Worm (Caenorhabditis elegans) whole organism, late embryonic: ENCODE results near the gene ekl-6.

Source experiments
- C38D4.7 ChIP-seq: fragments of 200-800 bp; sonication (Bioruptor generic); optimal IDR thresholded peaks from 2 replicates; lab custom pipeline; 2018; ENCODE audit warnings: mild to moderate bottlenecking, missing genetic modification characterization, moderate library complexity, missing compliant biosample characterization
- F13H6.1 ChIP-seq: sonication (generic microtip); optimal IDR thresholded peaks from 2 replicates; lab custom pipeline; 2016; ENCODE audit warnings: missing genetic modification characterization, missing compliant biosample characterization
- K02D7.2 ChIP-seq: sonication (generic microtip); optimal IDR thresholded peaks from 2 replicates; lab custom pipeline; 2017; ENCODE audit warnings: mild to moderate bottlenecking, missing genetic modification characterization, missing compliant biosample characterization
- T23F11.4 ChIP-seq: fragments of 200-800 bp; sonication (Bioruptor generic); optimal IDR thresholded peaks from 2 replicates; lab custom pipeline; 2018; ENCODE audit warnings: mild to moderate bottlenecking, missing genetic modification characterization, missing compliant biosample characterization
- Y22D7AL.16 ChIP-seq: sonication (generic microtip); optimal IDR thresholded peaks from 2 replicates; lab custom pipeline; 2016; ENCODE audit warnings: missing genetic modification characterization, missing compliant biosample characterization
- ceh-14 ChIP-seq: sonication (generic microtip); optimal IDR thresholded peaks from 2 replicates; lab custom pipeline; 2016; ENCODE audit warnings: missing genotype, missing genetic modification characterization, missing compliant biosample characterization
- ceh-18 ChIP-seq: sonication (generic microtip); optimal IDR thresholded peaks from 2 replicates; lab custom pipeline; 2016; ENCODE audit warnings: missing genetic modification characterization, missing compliant biosample characterization
- ceh-19 ChIP-seq: fragments of 200-800 bp; sonication (Bioruptor generic); optimal IDR thresholded peaks from 2 replicates; lab custom pipeline; 2018; ENCODE audit warnings: mild to moderate bottlenecking, missing genetic modification characterization, missing compliant biosample characterization
- ceh-2 ChIP-seq: sonication (generic microtip); optimal IDR thresholded peaks from 2 replicates; lab custom pipeline; 2016; ENCODE audit warnings: missing genotype, missing genetic modification characterization, missing compliant biosample characterization
- ceh-22 ChIP-seq: sonication (generic microtip); optimal IDR thresholded peaks from 2 replicates; lab custom pipeline; 2017; ENCODE audit warnings: missing biosample characterization, missing genetic modification characterization
- ceh-24 ChIP-seq: sonication (generic microtip); optimal IDR thresholded peaks from 2 replicates; lab custom pipeline; 2016; ENCODE audit warnings: mild to moderate bottlenecking, missing genetic modification characterization, missing compliant biosample characterization
- ceh-30 ChIP-seq: fragments of 150-350 bp; optimal IDR thresholded peaks from 2 replicates; lab custom pipeline; 2014; ENCODE audit warnings: missing biosample characterization, missing genetic modification characterization
- ceh-31 ChIP-seq: sonication (generic microtip); optimal IDR thresholded peaks from 2 replicates; lab custom pipeline; 2016; ENCODE audit warnings: missing genetic modification characterization, missing compliant biosample characterization
- ceh-34 ChIP-seq: sonication (generic microtip); optimal IDR thresholded peaks from 2 replicates; lab custom pipeline; 2016; ENCODE audit warnings: mild to moderate bottlenecking, missing genetic modification characterization, missing compliant biosample characterization
- ceh-45 ChIP-seq: fragments of 200-800 bp; sonication (Bioruptor generic); IDR thresholded peaks from 2 replicates; pipeline ENCODE4 v1.3.6; 2022; ENCODE audit warnings: missing genetic modification reagents, missing genetic modification characterization, missing compliant biosample characterization
- ceh-6 ChIP-seq: fragments of 200-800 bp; sonication (Bioruptor generic); optimal IDR thresholded peaks from 2 replicates; lab custom pipeline; 2018; ENCODE audit warnings: mild to moderate bottlenecking, missing genetic modification characterization, missing compliant biosample characterization
- ceh-9 ChIP-seq: sonication (generic microtip); optimal IDR thresholded peaks from 2 replicates; lab custom pipeline; 2016; ENCODE audit warnings: mild to moderate bottlenecking, missing genetic modification characterization, inconsistent platforms, missing compliant biosample characterization
- che-1 ChIP-seq: sonication (generic microtip); optimal IDR thresholded peaks from 2 replicates; lab custom pipeline; 2016; ENCODE audit warnings: mild to moderate bottlenecking, missing genetic modification characterization, missing compliant biosample characterization
- dve-1 ChIP-seq: sonication (generic microtip); optimal IDR thresholded peaks from 2 replicates; lab custom pipeline; 2017; ENCODE audit warnings: antibody characterized with exemption, mild to moderate bottlenecking, missing genetic modification characterization, missing compliant biosample characterization
- elt-2 ChIP-seq: sonication (generic microtip); optimal IDR thresholded peaks from 2 replicates; lab custom pipeline; 2016; ENCODE audit warnings: missing genetic modification reagents, missing genetic modification characterization, missing compliant biosample characterization
- elt-4 ChIP-seq: sonication (generic microtip); optimal IDR thresholded peaks from 2 replicates; lab custom pipeline; 2016; ENCODE audit warnings: missing genetic modification characterization, missing compliant biosample characterization
- ets-4 ChIP-seq: sonication (generic microtip); optimal IDR thresholded peaks from 2 replicates; lab custom pipeline; 2016; ENCODE audit warnings: missing genetic modification characterization, missing compliant biosample characterization
- eyg-1 ChIP-seq: sonication (generic microtip); optimal IDR thresholded peaks from 2 replicates; lab custom pipeline; 2016; ENCODE audit warnings: missing genotype, missing genetic modification characterization, missing compliant biosample characterization
- fax-1 ChIP-seq: sonication (generic microtip); optimal IDR thresholded peaks from 2 replicates; lab custom pipeline; 2016; ENCODE audit warnings: missing genotype, missing genetic modification characterization, missing compliant biosample characterization
- fkh-10 ChIP-seq: fragments of 150-350 bp; optimal IDR thresholded peaks from 2 replicates; lab custom pipeline; 2014; ENCODE audit warnings: missing biosample characterization, missing genetic modification reagents, missing genetic modification characterization
- gmeb-2 ChIP-seq: sonication (generic microtip); optimal IDR thresholded peaks from 2 replicates; lab custom pipeline; 2016; ENCODE audit warnings: missing genetic modification characterization, inconsistent platforms, missing compliant biosample characterization
- hlh-13 ChIP-seq: fragments of 200-800 bp; sonication (Bioruptor generic); optimal IDR thresholded peaks from 2 replicates; lab custom pipeline; 2018; ENCODE audit warnings: mild to moderate bottlenecking, missing genetic modification characterization, missing compliant biosample characterization
- hlh-15 ChIP-seq: sonication (generic microtip); optimal IDR thresholded peaks from 2 replicates; lab custom pipeline; 2016; ENCODE audit warnings: missing genetic modification characterization, missing compliant biosample characterization
- hlh-30 ChIP-seq: sonication (generic microtip); optimal IDR thresholded peaks from 2 replicates; lab custom pipeline; 2017; ENCODE audit warnings: antibody characterized with exemption, missing genetic modification characterization, missing compliant biosample characterization; ENCODE audit not compliant: insufficient read depth
- hlh-6 ChIP-seq: sonication (generic microtip); optimal IDR thresholded peaks from 2 replicates; lab custom pipeline; 2016; ENCODE audit warnings: missing genotype, missing genetic modification characterization, missing compliant biosample characterization
- hlh-8 ChIP-seq: sonication (generic microtip); optimal IDR thresholded peaks from 2 replicates; lab custom pipeline; 2016; ENCODE audit warnings: missing genotype, missing genetic modification characterization, missing compliant biosample characterization
- lim-6 ChIP-seq: sonication (generic microtip); optimal IDR thresholded peaks from 2 replicates; lab custom pipeline; 2016; ENCODE audit warnings: missing genetic modification characterization, missing compliant biosample characterization
- madf-2 ChIP-seq: sonication (generic microtip); optimal IDR thresholded peaks from 2 replicates; lab custom pipeline; 2017; ENCODE audit warnings: missing genetic modification characterization, missing compliant biosample characterization
- mec-3 ChIP-seq: sonication (generic microtip); optimal IDR thresholded peaks from 2 replicates; lab custom pipeline; 2016; ENCODE audit warnings: borderline replicate concordance, missing genetic modification characterization, missing compliant biosample characterization
- nfya-1 ChIP-seq: sonication (generic microtip); optimal IDR thresholded peaks from 2 replicates; lab custom pipeline; 2017; ENCODE audit warnings: missing genetic modification characterization, mild to moderate bottlenecking, missing compliant biosample characterization, antibody characterized with exemption, moderate library complexity
- nhr-11 ChIP-seq: fragments of 150-350 bp; optimal IDR thresholded peaks from 2 replicates; lab custom pipeline; 2014; ENCODE audit warnings: missing biosample characterization, missing genetic modification characterization
- nhr-232 ChIP-seq: sonication (generic microtip); optimal IDR thresholded peaks from 2 replicates; lab custom pipeline; 2016; ENCODE audit warnings: missing genetic modification characterization, missing compliant biosample characterization
- npax-4 ChIP-seq: sonication (generic microtip); optimal IDR thresholded peaks from 2 replicates; lab custom pipeline; 2016; ENCODE audit warnings: missing genetic modification characterization, missing compliant biosample characterization
- odd-2 ChIP-seq: sonication (generic microtip); optimal IDR thresholded peaks from 2 replicates; lab custom pipeline; 2017; ENCODE audit warnings: antibody characterized with exemption, mild to moderate bottlenecking, missing genetic modification characterization, missing compliant biosample characterization
- pag-3 ChIP-seq: sonication (generic microtip); optimal IDR thresholded peaks from 2 replicates; lab custom pipeline; 2016; ENCODE audit warnings: missing compliant biosample characterization, missing genetic modification characterization, borderline replicate concordance
- pha-2 ChIP-seq: sonication (generic microtip); optimal IDR thresholded peaks from 2 replicates; lab custom pipeline; 2017; ENCODE audit warnings: mild to moderate bottlenecking, missing genetic modification characterization, missing compliant biosample characterization
- pros-1 ChIP-seq: fragments of 150-350 bp; optimal IDR thresholded peaks from 2 replicates; lab custom pipeline; 2014; ENCODE audit warnings: missing biosample characterization, missing genetic modification reagents, missing genetic modification characterization
- rnt-1 ChIP-seq: sonication (generic microtip); optimal IDR thresholded peaks from 2 replicates; lab custom pipeline; 2016; ENCODE audit warnings: missing genetic modification characterization, missing compliant biosample characterization
- sdc-2 ChIP-seq: sonication (generic microtip); optimal IDR thresholded peaks from 2 replicates; lab custom pipeline; 2016; ENCODE audit warnings: missing genotype, missing genetic modification characterization, missing compliant biosample characterization
- sox-2 ChIP-seq: fragments of 200-800 bp; sonication (Bioruptor generic); IDR thresholded peaks from 2 replicates; pipeline ENCODE4 v1.3.6; 2022; ENCODE audit warnings: missing genetic modification reagents, missing genetic modification characterization, missing compliant biosample characterization
- syd-9 ChIP-seq: sonication (generic microtip); optimal IDR thresholded peaks from 2 replicates; lab custom pipeline; 2016; ENCODE audit warnings: mild to moderate bottlenecking, missing genetic modification characterization, moderate library complexity, missing compliant biosample characterization
- ttx-3 ChIP-seq: sonication (generic microtip); optimal IDR thresholded peaks from 2 replicates; lab custom pipeline; 2016; ENCODE audit warnings: missing genetic modification reagents, missing genetic modification characterization, missing compliant biosample characterization
- unc-3 ChIP-seq, 2 experiments: fragments of 200-800 bp in 1 of 2; sonication (Bioruptor generic) in 1 of 2; sonication (generic microtip) in 1 of 2; conservative IDR thresholded peaks in 1 of 2; optimal IDR thresholded peaks in 1 of 2; 2 replicates each; pipeline versions ENCODE4 v1.3.6 to Lab custom; 2016 to 2022; ENCODE audit warnings: missing compliant biosample characterization in 2 of 2, missing genetic modification characterization in 2 of 2, missing genetic modification reagents in 1 of 2
- unc-42 ChIP-seq: sonication (generic microtip); optimal IDR thresholded peaks from 2 replicates; lab custom pipeline; 2016; ENCODE audit warnings: missing genotype, missing genetic modification characterization, missing compliant biosample characterization
- unc-55 ChIP-seq: sonication (generic microtip); optimal IDR thresholded peaks from 2 replicates; lab custom pipeline; 2017; ENCODE audit warnings: missing biosample characterization, missing genetic modification reagents, missing genetic modification characterization
- unc-86 ChIP-seq: sonication (generic microtip); optimal IDR thresholded peaks from 2 replicates; lab custom pipeline; 2016; ENCODE audit warnings: missing genetic modification characterization, missing compliant biosample characterization
- zip-5 ChIP-seq: sonication (generic microtip); optimal IDR thresholded peaks from 2 replicates; lab custom pipeline; 2016; ENCODE audit warnings: missing genetic modification characterization, missing compliant biosample characterization
- ztf-16 ChIP-seq: sonication (generic microtip); optimal IDR thresholded peaks from 2 replicates; lab custom pipeline; 2017; ENCODE audit warnings: missing genetic modification characterization, missing compliant biosample characterization

Gene ekl-6

ce11 chrIII:10096525-10096972 lies 32.3 kb downstream of the ekl-6 start:
- TF ChIP-seq T23F11.4 (no peak), ceh-22 (tag; lab: Kevin White, UChicago) (no peak), unc-86 (tag; lab: Kevin White, UChicago) (no peak), ets-4 (tag; lab: Kevin White, UChicago) (peak; percentile 71), Y22D7AL.16 (tag; lab: Kevin White, UChicago) (no peak), unc-3 (GFP tag; conservative IDR thresholded peaks at IDR 0.05; lab: Robert Waterston, UW) (no peak), unc-3 (tag; optimal IDR thresholded peaks at IDR 0.05; lab: Kevin White, UChicago) (no peak), nhr-232 (tag; lab: Kevin White, UChicago) (no peak), madf-2 (tag; lab: Kevin White, UChicago) (no peak), ceh-14 (tag; lab: Kevin White, UChicago) (no peak), ceh-31 (tag; lab: Kevin White, UChicago) (peak; percentile 92), lim-6 (tag; lab: Kevin White, UChicago) (no peak), hlh-30 (tag; lab: Kevin White, UChicago) (peak; percentile 90), sdc-2 (tag; lab: Kevin White, UChicago) (peak; percentile 46), elt-4 (tag; lab: Kevin White, UChicago) (no peak), sox-2 (GFP tag; lab: Robert Waterston, UW) (no peak; the same call in 1 of the 2 replicates), ceh-30 (tag; lab: Kevin White, UChicago) (no peak), odd-2 (tag; lab: Kevin White, UChicago) (no peak), npax-4 (tag; lab: Kevin White, UChicago) (no peak), hlh-8 (tag; lab: Kevin White, UChicago) (peak; percentile 38), ceh-34 (tag; lab: Kevin White, UChicago) (peak; percentile 86), ztf-16 (tag; lab: Kevin White, UChicago) (peak; percentile 18), ceh-6 (GFP tag; lab: Kevin White, UChicago) (no peak), ceh-18 (peak; percentile 78), syd-9 (no peak), hlh-13 (GFP tag; lab: Kevin White, UChicago) (no peak), nhr-11 (no peak), dve-1 (tag; lab: Kevin White, UChicago) (peak; percentile 63), K02D7.2 (tag; lab: Kevin White, UChicago) (no peak), fax-1 (tag; lab: Kevin White, UChicago) (no peak), gmeb-2 (tag; lab: Kevin White, UChicago) (no peak), nfya-1 (tag; lab: Kevin White, UChicago) (peak; percentile 98), unc-42 (tag; lab: Kevin White, UChicago) (peak; percentile 64), hlh-6 (tag; lab: Kevin White, UChicago) (no peak), ceh-2 (tag; lab: Kevin White, UChicago) (peak; percentile 78), rnt-1 (tag; lab: Kevin White, UChicago) (peak; percentile 63), ceh-24 (tag; lab: Kevin White, UChicago) (no peak), unc-55 (GFP tag; lab: Kevin White, UChicago) (peak; percentile 93), ttx-3 (no peak), ceh-19 (peak; percentile 26), hlh-15 (no peak), F13H6.1 (tag; lab: Kevin White, UChicago) (peak; percentile 44), zip-5 (tag; lab: Kevin White, UChicago) (no peak), C38D4.7 (no peak), che-1 (tag; lab: Kevin White, UChicago) (no peak), pros-1 (tag; lab: Kevin White, UChicago) (peak; percentile 67), mec-3 (no peak), pha-2 (no peak), fkh-10 (GFP tag; lab: Kevin White, UChicago) (no peak), ceh-9 (no peak), pag-3 (tag; lab: Kevin White, UChicago) (no peak), ceh-45 (GFP tag; lab: Robert Waterston, UW) (no peak), eyg-1 (tag; lab: Kevin White, UChicago) (no peak), elt-2 (tag; lab: Kevin White, UChicago) (peak; percentile 39)
